Fruit fly (Drosophila melanogaster): ENCODE results near the gene CG32706.
A peak's percentile ranks its signal among the peaks of the same experiment; 100 is the strongest.

CG32706 gene

dm6 chrX:9080962-9081361, 6.0 kb upstream of the CG32706 start, which contains the start of the genes CG7246 and HP1b (continued):
- no peak for TF ChIP-seq fd59A (GFP tag; optimal IDR thresholded peaks at IDR 0.05)
- no peak for TF ChIP-seq CG6276 (GFP tag; optimal IDR thresholded peaks at IDR 0.05)
- 0 out of 3 replicates have a peak, but pooled peaks have one; percentile 38 for TF ChIP-seq CG8119 (GFP tag; IDR thresholded peaks at IDR 0.05)
- peak; percentile 52 for TF ChIP-seq CG11762 (GFP tag; optimal IDR thresholded peaks at IDR 0.05; ENCODE audit: insufficient read depth)
- peak; percentile 58 for TF ChIP-seq CG31627 (GFP tag; optimal IDR thresholded peaks at IDR 0.05)
- TF ChIP-seq CG1621 (tag; optimal IDR thresholded peaks at IDR 0.05) = peak; percentile 14
- TF ChIP-seq Eip75B (GFP tag; optimal IDR thresholded peaks at IDR 0.05) = peak; percentile 49
- TF ChIP-seq Sox14 (GFP tag; optimal IDR thresholded peaks at IDR 0.05) = peak; percentile 42
- no peak for TF ChIP-seq CG9139 (GFP tag; optimal IDR thresholded peaks at IDR 0.05)
- TF ChIP-seq Hr39 (GFP tag; optimal IDR thresholded peaks at IDR 0.05) = peak; percentile 56
- TF ChIP-seq CG15336 (GFP tag; IDR thresholded peaks at IDR 0.05) = peak; percentile 36; the same call in 1 of the 2 replicates

- TF ChIP-seq pdm3 (GFP tag; optimal IDR thresholded peaks at IDR 0.05) (peak; percentile 43), svp (GFP tag) (peak; percentile 71), CG11762 (GFP tag; optimal IDR thresholded peaks at IDR 0.05; ENCODE audit: insufficient read depth) (no peak), salr (GFP tag; optimal IDR thresholded peaks at IDR 0.05) (peak in 1 of 2 experiments; percentile 12), Gug (GFP tag; IDR thresholded peaks at IDR 0.05) (no peak), CG10631 (GFP tag; optimal IDR thresholded peaks at IDR 0.05) (peak; percentile 48), CG11294 (GFP tag; IDR thresholded peaks at IDR 0.05) (no peak), Sox102F (GFP tag; optimal IDR thresholded peaks at IDR 0.05) (no peak), Ets21C (GFP tag; optimal IDR thresholded peaks at IDR 0.05) (peak; percentile 11), CG6792 (GFP tag; optimal IDR thresholded peaks at IDR 0.05) (peak; percentile 8), cyc (GFP tag; optimal IDR thresholded peaks at IDR 0.05) (peak; percentile 24), CG32006 (GFP tag; optimal IDR thresholded peaks at IDR 0.05) (peak; percentile 44), CG6808 (GFP tag; optimal IDR thresholded peaks at IDR 0.05) (peak; percentile 38), Blimp-1 (GFP tag; optimal IDR thresholded peaks at IDR 0.05) (no peak), lz (GFP tag; optimal IDR thresholded peaks at IDR 0.05) (peak; percentile 52), dac (GFP tag; optimal IDR thresholded peaks at IDR 0.05) (peak; percentile 2), topi (GFP tag; optimal IDR thresholded peaks at IDR 0.05) (peak; percentile 41), Eip78C (GFP tag) (peak; percentile 80), achi (GFP tag; optimal IDR thresholded peaks at IDR 0.05) (peak; percentile 9), Hr4 (GFP tag; optimal IDR thresholded peaks at IDR 0.05) (no peak), CG10669 (GFP tag; optimal IDR thresholded peaks at IDR 0.05) (peak; percentile 31), CG3032 (tag; optimal IDR thresholded peaks at IDR 0.05) (peak; percentile 47), Lpt (GFP tag; optimal IDR thresholded peaks at IDR 0.05) (no peak), CG7368 (GFP tag; optimal IDR thresholded peaks at IDR 0.05) (no peak), CG31627 (GFP tag; optimal IDR thresholded peaks at IDR 0.05) (peak; percentile 32), Eip93F (GFP tag; optimal IDR thresholded peaks at IDR 0.05) (no peak), Hr39 (GFP tag; optimal IDR thresholded peaks at IDR 0.05) (peak; percentile 42), Eip75B (GFP tag; optimal IDR thresholded peaks at IDR 0.05) (peak; percentile 40), ss (GFP tag; optimal IDR thresholded peaks at IDR 0.05) (peak; percentile 7 to 30), CG16779 (tag; optimal IDR thresholded peaks at IDR 0.05) (no peak), spab (GFP tag; optimal IDR thresholded peaks at IDR 0.05) (no peak), Sox14 (GFP tag; optimal IDR thresholded peaks at IDR 0.05) (peak; percentile 48), Ets96B (tag; optimal IDR thresholded peaks at IDR 0.05) (no peak), fkh (GFP tag; optimal IDR thresholded peaks at IDR 0.05) (no peak), Met (GFP tag; optimal IDR thresholded peaks at IDR 0.05) (no peak), acj6 (GFP tag; optimal IDR thresholded peaks at IDR 0.05) (peak; percentile 24), fd85E (GFP tag; optimal IDR thresholded peaks at IDR 0.05) (no peak), CG11902 (GFP tag; optimal IDR thresholded peaks at IDR 0.05) (peak; percentile 5), Hr38 (GFP tag; optimal IDR thresholded peaks at IDR 0.05) (no peak), OdsH (GFP tag; optimal IDR thresholded peaks at IDR 0.05) (peak; percentile 34), esn (GFP tag; optimal IDR thresholded peaks at IDR 0.05) (peak; percentile 55), CG3919 (GFP tag; optimal IDR thresholded peaks at IDR 0.05) (no peak)
Measured at dm6 chrX:9082600-9082999, 4.3 kb upstream of the CG32706 start, which contains the start of gene APC4. APC4 (plus strand) TSS chrX:9082931.

Measured in whole organism, prepupa.